Worm (Caenorhabditis elegans) whole organism, L4 larva: Measurements from ENCODE around the gene algn-6.

ENCODE experiments used
- F44E2.7 ChIP-seq: fragments of 200-800 bp; sonication (Bioruptor generic); IDR thresholded peaks from 2 replicates; pipeline ENCODE4 v2.1.2; 2022; ENCODE audit warnings: missing genetic modification characterization, missing compliant biosample characterization
- F49E8.2 ChIP-seq: sonication (generic microtip); optimal IDR thresholded peaks from 2 replicates; lab custom pipeline; 2016; ENCODE audit warnings: missing compliant biosample characterization, mild to moderate bottlenecking, missing genetic modification characterization, borderline replicate concordance
- R02D3.7 ChIP-seq: fragments of 150-350 bp; sonication (generic microtip); optimal IDR thresholded peaks from 3 replicates; lab custom pipeline; 2014; ENCODE audit warnings: missing biosample characterization, missing genetic modification characterization
- ama-1 ChIP-seq: fragments of 150-350 bp; optimal IDR thresholded peaks from 2 replicates; lab custom pipeline; 2014; ENCODE audit warnings: inconsistent platforms, mixed read lengths
- lin-13 ChIP-seq: fragments of 150-350 bp; optimal IDR thresholded peaks from 2 replicates; lab custom pipeline; 2014; ENCODE audit warnings: missing biosample characterization, missing genetic modification reagents, missing genetic modification characterization
- lin-38 ChIP-seq: fragments of 200-800 bp; sonication (Bioruptor generic); IDR thresholded peaks from 2 replicates; pipeline ENCODE4 v1.3.6; 2022; ENCODE audit warnings: missing genetic modification reagents, missing genetic modification characterization, missing compliant biosample characterization
- mxl-2 ChIP-seq: fragments of 200-800 bp; sonication (Bioruptor generic); conservative IDR thresholded peaks from 2 replicates; pipeline ENCODE4 v1.3.6; 2022; ENCODE audit warnings: missing genetic modification reagents, missing genetic modification characterization, missing compliant biosample characterization
- nhr-11 ChIP-seq: fragments of 150-350 bp; optimal IDR thresholded peaks from 2 replicates; lab custom pipeline; 2014; ENCODE audit warnings: missing biosample characterization, missing genetic modification characterization
- nhr-25 ChIP-seq: sonication (generic microtip); optimal IDR thresholded peaks from 2 replicates; lab custom pipeline; 2017; ENCODE audit warnings: missing genetic modification characterization, mild to moderate bottlenecking, missing compliant biosample characterization, antibody characterized with exemption, moderate library complexity, borderline replicate concordance; ENCODE audit not compliant: insufficient read depth
- nhr-41 ChIP-seq: fragments of 200-800 bp; sonication (Bioruptor generic); IDR thresholded peaks from 2 replicates; pipeline ENCODE4 v1.3.6; 2022; ENCODE audit warnings: missing genetic modification reagents, missing genetic modification characterization, missing compliant biosample characterization
- nhr-76 ChIP-seq: fragments of 150-350 bp; optimal IDR thresholded peaks from 2 replicates; lab custom pipeline; 2014; ENCODE audit warnings: missing biosample characterization, missing genetic modification characterization
- pha-4 ChIP-seq, 2 experiments: fragments of 150-350 bp in 1 of 2; fragments of 200-800 bp in 1 of 2; sonication (Bioruptor generic) in 1 of 2; IDR thresholded peaks in 1 of 2; optimal IDR thresholded peaks in 1 of 2; 2 replicates each; pipeline versions ENCODE4 v1.3.6 to Lab custom; 2014 to 2022; ENCODE audit warnings: missing genetic modification characterization in 2 of 2, missing genetic modification reagents in 2 of 2, missing biosample characterization in 1 of 2, missing compliant biosample characterization in 1 of 2
- snpc-1.2 ChIP-seq: fragments of 200-800 bp; sonication (Bioruptor generic); IDR thresholded peaks from 2 replicates; pipeline ENCODE4 v1.3.6; 2022; ENCODE audit warnings: missing genetic modification reagents, missing genetic modification characterization, missing compliant biosample characterization
- zfp-2 ChIP-seq: sonication (generic microtip); optimal IDR thresholded peaks from 2 replicates; lab custom pipeline; 2016; ENCODE audit warnings: mild to moderate bottlenecking, missing genetic modification characterization, missing compliant biosample characterization

DNA sequence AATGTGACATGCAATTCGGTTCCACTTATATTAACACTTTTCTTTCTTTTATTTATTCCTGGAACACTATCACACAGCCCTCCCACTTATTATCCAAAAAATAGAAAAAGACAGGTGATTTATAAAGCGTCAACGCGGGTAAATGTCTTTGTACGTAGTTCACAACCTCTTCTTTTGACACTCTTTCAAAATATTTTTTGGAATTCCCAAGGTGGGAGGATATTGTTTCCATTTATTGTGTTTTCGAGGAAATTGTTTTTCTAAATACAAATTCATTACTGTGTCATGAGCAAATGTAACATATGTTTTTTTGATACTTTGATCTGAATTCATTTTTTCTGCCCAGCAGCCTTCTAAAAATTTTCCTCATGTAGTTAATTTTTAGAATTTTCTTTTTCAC is 18.3 kb downstream of the algn-6 start:
- TF ChIP-seq lin-38 (GFP tag; lab: Robert Waterston, UW) (no peak), nhr-25 (tag; lab: Kevin White, UChicago) (no peak), lin-13 (no peak), F44E2.7 (GFP tag; lab: Robert Waterston, UW) (no peak), nhr-41 (no peak), ama-1 (lab: Kevin White, UChicago) (no peak), nhr-11 (tag; lab: Kevin White, UChicago) (no peak), snpc-1.2 (no peak), nhr-76 (tag; lab: Kevin White, UChicago) (no peak), mxl-2 (no peak), F49E8.2 (tag; lab: Kevin White, UChicago) (no peak), pha-4 (GFP tag; IDR thresholded peaks at IDR 0.05; lab: Robert Waterston, UW) (no peak), pha-4 (tag; optimal IDR thresholded peaks at IDR 0.05; lab: Kevin White, UChicago) (no peak), R02D3.7 (no peak), zfp-2 (tag; lab: Kevin White, UChicago) (no peak)
